Worm (Caenorhabditis elegans): ENCODE data around the gene C01C4.2.

Gene C01C4.2

DNA sequence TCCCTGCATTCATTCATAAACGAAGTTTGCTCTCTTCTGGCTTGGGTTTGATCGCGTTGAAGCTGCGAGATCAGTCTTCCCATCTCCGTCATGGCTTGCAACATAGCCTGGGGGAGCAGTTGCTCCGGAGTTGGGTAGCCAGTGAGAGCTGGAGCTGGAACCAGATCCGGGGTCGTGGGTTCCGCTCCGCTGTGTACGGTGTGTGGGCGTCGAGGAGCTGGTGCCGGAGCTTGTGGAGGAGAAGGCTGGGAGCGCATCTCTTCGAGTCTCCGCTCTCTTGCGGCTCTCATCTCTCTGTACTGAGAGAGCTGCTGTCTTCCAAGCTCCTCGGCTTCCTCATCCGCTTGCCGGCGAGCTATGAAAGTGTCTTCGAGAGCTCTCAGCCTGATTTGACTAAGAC lies 37.5 kb downstream of the C01C4.2 start:
- TF ChIP-seq K02D7.2 (tag; optimal IDR thresholded peaks at IDR 0.05), result no peak
- TF ChIP-seq ahr-1 (tag; optimal IDR thresholded peaks at IDR 0.05), result no peak
- TF ChIP-seq ceh-19 (GFP tag; optimal IDR thresholded peaks at IDR 0.05), result no peak

DNA sequence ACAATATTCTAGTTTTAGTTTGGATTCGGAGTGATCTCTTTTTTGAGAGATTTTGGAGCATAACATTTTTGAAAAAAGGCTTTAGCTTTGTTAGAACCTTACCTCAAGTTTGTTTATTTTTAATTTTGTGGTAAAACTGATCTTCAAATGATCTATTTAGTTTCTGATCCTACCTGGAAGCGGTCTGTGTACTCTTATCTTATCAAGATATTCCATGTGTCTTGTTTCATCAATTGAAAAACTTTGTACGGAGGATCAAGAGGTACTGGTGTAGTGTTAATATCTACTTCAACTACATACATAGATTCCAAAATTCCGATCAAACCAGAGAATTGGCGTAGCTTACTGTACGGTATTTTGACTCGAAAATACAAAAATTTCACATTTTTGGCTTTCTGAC lies 40.9 kb downstream of the C01C4.2 start:
- TF ChIP-seq ets-4 (tag; optimal IDR thresholded peaks at IDR 0.05) (no peak), pag-3 (tag; optimal IDR thresholded peaks at IDR 0.05; ENCODE audit: borderline replicate concordance) (no peak), F13H6.1 (tag; optimal IDR thresholded peaks at IDR 0.05) (no peak), syd-9 (tag; optimal IDR thresholded peaks at IDR 0.05) (no peak), elt-2 (tag; optimal IDR thresholded peaks at IDR 0.05) (no peak), gmeb-2 (tag; optimal IDR thresholded peaks at IDR 0.05) (no peak), sox-2 (GFP tag; IDR thresholded peaks at IDR 0.05) (no peak), pax-1 (tag; optimal IDR thresholded peaks at IDR 0.05) (no peak), unc-3 (GFP tag; conservative IDR thresholded peaks at IDR 0.05) (no peak), unc-3 (tag; optimal IDR thresholded peaks at IDR 0.05) (no peak), ceh-22 (tag; optimal IDR thresholded peaks at IDR 0.05) (no peak), rnt-1 (tag; optimal IDR thresholded peaks at IDR 0.05) (no peak), mec-3 (tag; optimal IDR thresholded peaks at IDR 0.05; ENCODE audit: borderline replicate concordance) (no peak), lin-11 (tag; optimal IDR thresholded peaks at IDR 0.05) (no peak)

DNA sequence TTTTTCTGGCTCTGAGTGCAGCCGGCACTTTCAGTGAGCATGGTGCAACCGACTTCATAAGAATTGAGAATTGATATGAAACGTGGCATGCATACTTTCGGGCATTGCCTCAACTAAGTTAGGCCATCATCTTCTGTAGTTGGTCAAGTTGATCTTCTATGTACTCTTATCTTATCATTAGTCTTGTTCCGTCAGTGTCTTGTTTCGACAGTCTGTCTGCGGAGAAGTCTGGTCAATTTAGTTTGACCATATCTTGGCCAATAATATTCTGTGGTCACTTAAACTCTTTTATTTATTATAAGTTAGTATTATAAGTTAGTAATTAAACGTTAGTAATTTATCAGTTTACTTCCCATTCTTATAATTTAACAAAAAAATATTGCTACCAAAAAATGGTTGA lies 41.3 kb downstream of the C01C4.2 start:
- TF ChIP-seq nhr-232 (tag; optimal IDR thresholded peaks at IDR 0.05), result no peak
- TF ChIP-seq Y22D7AL.16 (tag; optimal IDR thresholded peaks at IDR 0.05), result no peak
- TF ChIP-seq rnt-1 (tag; optimal IDR thresholded peaks at IDR 0.05), result no peak

ce11 chrX:3758399-3758798 lies 43.5 kb downstream of the C01C4.2 start, which contains the start of gene T14G12.12:
Gene T14G12.12 (minus strand): TSS chrX:3758499.
- no peak for TF ChIP-seq ceh-45 (GFP tag; IDR thresholded peaks at IDR 0.05)
- TF ChIP-seq syd-9 (tag; optimal IDR thresholded peaks at IDR 0.05), result no peak
- no peak for TF ChIP-seq rnt-1 (tag; optimal IDR thresholded peaks at IDR 0.05)
- TF ChIP-seq T23F11.4 (GFP tag; optimal IDR thresholded peaks at IDR 0.05), result no peak
- TF ChIP-seq ceh-19 (GFP tag; optimal IDR thresholded peaks at IDR 0.05), result no peak
- no peak for TF ChIP-seq pqm-1 (tag; optimal IDR thresholded peaks at IDR 0.05)
- no peak for TF ChIP-seq nhr-232 (tag; optimal IDR thresholded peaks at IDR 0.05)

DNA sequence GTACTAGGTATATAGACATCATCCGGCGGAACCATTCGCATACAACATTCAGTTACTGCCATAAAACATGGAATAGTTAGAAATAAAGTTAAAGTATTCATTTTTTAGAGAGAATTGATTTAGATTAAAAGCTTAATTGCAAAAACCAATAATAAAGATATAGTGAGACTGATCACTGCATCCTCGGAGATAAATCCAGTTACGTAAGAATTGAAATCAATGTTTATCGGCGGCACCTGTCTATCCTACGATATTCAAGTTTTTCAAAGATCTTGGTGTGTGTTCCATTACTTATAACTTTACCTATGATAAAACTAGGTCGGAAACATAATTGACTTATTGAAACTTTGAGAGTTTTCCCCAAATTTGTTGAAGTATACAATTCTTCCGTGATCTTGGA lies 44.4 kb downstream of the C01C4.2 start, which contains the start of gene T14G12.6:
Gene T14G12.6 (minus strand): TSS at position 101 of the 400 bp plus-strand sequence.
- TF ChIP-seq pag-3 (tag; optimal IDR thresholded peaks at IDR 0.05; ENCODE audit: borderline replicate concordance) (no peak), hlh-8 (tag; optimal IDR thresholded peaks at IDR 0.05) (no peak), npax-4 (tag; optimal IDR thresholded peaks at IDR 0.05) (no peak), ets-4 (tag; optimal IDR thresholded peaks at IDR 0.05) (no peak), K02D7.2 (tag; optimal IDR thresholded peaks at IDR 0.05) (no peak), lin-11 (tag; optimal IDR thresholded peaks at IDR 0.05) (no peak)

- TF ChIP-seq sox-2 (GFP tag; IDR thresholded peaks at IDR 0.05) (no peak), pat-9 (tag; optimal IDR thresholded peaks at IDR 0.05) (no peak), zip-5 (tag; optimal IDR thresholded peaks at IDR 0.05) (no peak), hlh-6 (tag; optimal IDR thresholded peaks at IDR 0.05) (no peak), pha-4 (tag; optimal IDR thresholded peaks at IDR 0.05) (no peak), unc-42 (tag; optimal IDR thresholded peaks at IDR 0.05) (no peak), pax-1 (tag; optimal IDR thresholded peaks at IDR 0.05) (no peak), rnt-1 (tag; optimal IDR thresholded peaks at IDR 0.05) (no peak), sdc-2 (tag; optimal IDR thresholded peaks at IDR 0.05) (no peak), nhr-11 (tag; optimal IDR thresholded peaks at IDR 0.05) (no peak), madf-2 (tag; optimal IDR thresholded peaks at IDR 0.05) (no peak), unc-55 (GFP tag; optimal IDR thresholded peaks at IDR 0.05) (no peak), hlh-8 (tag; optimal IDR thresholded peaks at IDR 0.05) (no peak), ceh-18 (tag; optimal IDR thresholded peaks at IDR 0.05) (no peak)
Observed at ce11 chrX:3759820-3760219, 44.9 kb downstream of the C01C4.2 start.
